Worm (Caenorhabditis elegans) whole organism, L1 larva: ENCODE results near the gene decr-1.3.

ENCODE experiments used
- C16A3.4 ChIP-seq: fragments of 150-350 bp; optimal IDR thresholded peaks from 2 replicates; lab custom pipeline; 2014; ENCODE audit warnings: missing biosample characterization, missing genetic modification characterization
- C34B4.2 ChIP-seq: sonication (generic microtip); optimal IDR thresholded peaks from 2 replicates; lab custom pipeline; 2017; ENCODE audit warnings: mild to moderate bottlenecking, missing genetic modification characterization, missing compliant biosample characterization
- F16B12.6 ChIP-seq: fragments of 150-350 bp; optimal IDR thresholded peaks from 2 replicates; lab custom pipeline; 2014; ENCODE audit warnings: missing biosample characterization, missing genetic modification characterization
- Y116A8C.19 ChIP-seq: sonication (generic microtip); optimal IDR thresholded peaks from 2 replicates; lab custom pipeline; 2016; ENCODE audit warnings: missing compliant biosample characterization, missing genetic modification characterization, borderline replicate concordance
- aly-2 ChIP-seq: fragments of 150-350 bp; optimal IDR thresholded peaks from 2 replicates; lab custom pipeline; 2014; ENCODE audit warnings: missing biosample characterization, missing genetic modification characterization
- ama-1 ChIP-seq: fragments of 150-350 bp; optimal IDR thresholded peaks from 2 replicates; lab custom pipeline; 2014
- ceh-82 ChIP-seq, 3 experiments: fragments of 150-350 bp in 1 of 3; sonication (generic microtip) in 2 of 3; optimal IDR thresholded peaks; 2 replicates each; lab custom pipeline; 2014 to 2017; ENCODE audit warnings: missing biosample characterization in 3 of 3, missing genetic modification characterization in 3 of 3
- ceh-88 ChIP-seq: fragments of 200-800 bp; sonication (Bioruptor generic); IDR thresholded peaks from 2 replicates; pipeline ENCODE4 v1.3.6; 2022; ENCODE audit warnings: missing genetic modification characterization, missing compliant biosample characterization
- ces-1 ChIP-seq: fragments of 150-350 bp; optimal IDR thresholded peaks from 2 replicates; lab custom pipeline; 2014; ENCODE audit warnings: missing biosample characterization, missing genetic modification reagents, missing genetic modification characterization
- efl-1 ChIP-seq, 4 experiments: fragments of 150-350 bp; optimal IDR thresholded peaks in 3 of 4; peaks in 1 of 4; 1 replicate in 1 of 4; 2 replicates in 3 of 4; lab custom pipeline; 2014; ENCODE audit warnings: missing biosample characterization in 2 of 4, missing genetic modification characterization in 2 of 4, missing genetic modification reagents in 2 of 4
- egl-13 ChIP-seq: sonication (generic microtip); optimal IDR thresholded peaks from 2 replicates; lab custom pipeline; 2016; ENCODE audit warnings: missing genotype, missing genetic modification reagents, missing genetic modification characterization, missing compliant biosample characterization
- egl-27 ChIP-seq, 2 experiments: fragments of 150-350 bp in 1 of 2; sonication (generic microtip); optimal IDR thresholded peaks; 3 replicates each; lab custom pipeline; 2017 to 2018; ENCODE audit warnings: missing biosample characterization in 2 of 2, missing genetic modification characterization in 2 of 2, missing genetic modification reagents in 2 of 2
- fkh-4 ChIP-seq: sonication (generic microtip); optimal IDR thresholded peaks from 2 replicates; lab custom pipeline; 2016; ENCODE audit warnings: missing compliant biosample characterization, missing genetic modification characterization, borderline replicate concordance
- fos-1 ChIP-seq: fragments of 150-350 bp; optimal IDR thresholded peaks from 2 replicates; lab custom pipeline; 2014; ENCODE audit warnings: missing biosample characterization, missing genetic modification characterization
- hlh-4 ChIP-seq: sonication (generic microtip); optimal IDR thresholded peaks from 2 replicates; lab custom pipeline; 2016; ENCODE audit warnings: mild to moderate bottlenecking, missing genetic modification characterization, missing compliant biosample characterization
- irx-1 ChIP-seq: sonication (generic microtip); optimal IDR thresholded peaks from 2 replicates; lab custom pipeline; 2016; ENCODE audit warnings: missing genetic modification characterization, missing compliant biosample characterization
- jun-1 ChIP-seq: fragments of 150-350 bp; optimal IDR thresholded peaks from 2 replicates; lab custom pipeline; 2014; ENCODE audit warnings: missing biosample characterization, missing genetic modification reagents, missing genetic modification characterization
- lin-13 ChIP-seq: fragments of 150-350 bp; optimal IDR thresholded peaks from 2 replicates; lab custom pipeline; 2014; ENCODE audit warnings: missing biosample characterization, missing genetic modification reagents, missing genetic modification characterization
- lin-15B ChIP-seq: fragments of 150-350 bp; sonication (generic microtip); optimal IDR thresholded peaks from 3 replicates; lab custom pipeline; 2014; ENCODE audit warnings: missing biosample characterization, missing genetic modification characterization
- lir-3 ChIP-seq: sonication (generic microtip); optimal IDR thresholded peaks from 2 replicates; lab custom pipeline; 2016; ENCODE audit warnings: mild to moderate bottlenecking, missing genetic modification characterization, moderate library complexity, missing compliant biosample characterization; ENCODE audit not compliant: poor library complexity
- lsy-2 ChIP-seq, 2 experiments: fragments of 150-350 bp; optimal IDR thresholded peaks; 2 replicates each; lab custom pipeline; 2014; ENCODE audit warnings: missing biosample characterization in 2 of 2, missing genetic modification characterization in 2 of 2
- mab-9 ChIP-seq: fragments of 200-800 bp; sonication (Bioruptor generic); IDR thresholded peaks from 2 replicates; pipeline ENCODE4 v1.3.6; 2022; ENCODE audit warnings: missing genetic modification reagents, missing genetic modification characterization, missing compliant biosample characterization
- mdl-1 ChIP-seq, 2 experiments: fragments of 150-350 bp; optimal IDR thresholded peaks; 2 replicates each; lab custom pipeline; 2014 to 2017; ENCODE audit warnings: missing biosample characterization in 2 of 2, missing genetic modification characterization in 2 of 2, inconsistent platforms in 1 of 2
- mef-2 ChIP-seq: fragments of 150-350 bp; optimal IDR thresholded peaks from 2 replicates; lab custom pipeline; 2014; ENCODE audit warnings: missing biosample characterization, missing genetic modification characterization
- nhr-19 ChIP-seq: fragments of 200-800 bp; sonication (Bioruptor generic); conservative IDR thresholded peaks from 2 replicates; pipeline ENCODE4 v1.3.6; 2022; ENCODE audit warnings: missing genetic modification characterization, missing compliant biosample characterization
- nhr-237 ChIP-seq: fragments of 150-350 bp; optimal IDR thresholded peaks from 2 replicates; lab custom pipeline; 2014; ENCODE audit warnings: missing biosample characterization, missing genetic modification characterization
- nhr-28 ChIP-seq: fragments of 150-350 bp; optimal IDR thresholded peaks from 2 replicates; lab custom pipeline; 2014; ENCODE audit warnings: missing biosample characterization, missing genetic modification characterization
- nhr-76 ChIP-seq: sonication (generic microtip); optimal IDR thresholded peaks from 2 replicates; lab custom pipeline; 2017; ENCODE audit warnings: missing biosample characterization, missing genetic modification characterization
- nhr-77 ChIP-seq: fragments of 150-350 bp; optimal IDR thresholded peaks from 2 replicates; lab custom pipeline; 2014; ENCODE audit warnings: missing biosample characterization, missing genetic modification characterization
- nhr-84 ChIP-seq: sonication (generic microtip); optimal IDR thresholded peaks from 2 replicates; lab custom pipeline; 2017; ENCODE audit warnings: missing biosample characterization, missing genetic modification characterization
- nhr-85 ChIP-seq: sonication (generic microtip); peaks from one replicate; lab custom pipeline; 2016; ENCODE audit warnings: missing genetic modification characterization, inconsistent platforms, missing compliant biosample characterization
- nhr-90 ChIP-seq: sonication (generic microtip); optimal IDR thresholded peaks from 2 replicates; lab custom pipeline; 2016; ENCODE audit warnings: mild to moderate bottlenecking, missing genetic modification characterization, missing compliant biosample characterization; ENCODE audit not compliant: poor library complexity
- pax-3 ChIP-seq: fragments of 200-800 bp; sonication (Bioruptor generic); optimal IDR thresholded peaks from 2 replicates; lab custom pipeline; 2018; ENCODE audit warnings: mild to moderate bottlenecking, missing genetic modification characterization, moderate library complexity, missing compliant biosample characterization
- rnt-1 ChIP-seq: sonication (generic microtip); optimal IDR thresholded peaks from 2 replicates; lab custom pipeline; 2016; ENCODE audit warnings: mild to moderate bottlenecking, missing genetic modification characterization, moderate library complexity, missing compliant biosample characterization
- skn-1 ChIP-seq: fragments of 150-350 bp; optimal IDR thresholded peaks from 2 replicates; lab custom pipeline; 2014; ENCODE audit warnings: missing biosample characterization, missing genetic modification characterization
- snpc-4 ChIP-seq: fragments of 150-350 bp; optimal IDR thresholded peaks from 2 replicates; lab custom pipeline; 2014; ENCODE audit warnings: missing biosample characterization, missing genetic modification characterization
- snu-23 ChIP-seq: sonication (generic microtip); optimal IDR thresholded peaks from 2 replicates; lab custom pipeline; 2016; ENCODE audit warnings: missing genetic modification characterization, missing compliant biosample characterization
- sox-4 ChIP-seq: sonication (generic microtip); optimal IDR thresholded peaks from 2 replicates; lab custom pipeline; 2016; ENCODE audit warnings: missing genetic modification characterization, missing compliant biosample characterization
- sptf-1 ChIP-seq: fragments of 150-350 bp; optimal IDR thresholded peaks from 2 replicates; lab custom pipeline; 2014; ENCODE audit warnings: missing biosample characterization, missing genetic modification characterization
- sup-37 ChIP-seq: fragments of 200-800 bp; sonication (Bioruptor generic); optimal IDR thresholded peaks from 2 replicates; lab custom pipeline; 2018; ENCODE audit warnings: mild to moderate bottlenecking, missing genetic modification characterization, missing compliant biosample characterization
- tbx-2 ChIP-seq: sonication (generic microtip); optimal IDR thresholded peaks from 2 replicates; lab custom pipeline; 2016; ENCODE audit warnings: missing genetic modification characterization, missing compliant biosample characterization
- unc-130 ChIP-seq: fragments of 150-350 bp; optimal IDR thresholded peaks from 2 replicates; lab custom pipeline; 2017; ENCODE audit warnings: missing biosample characterization, missing genetic modification characterization, inconsistent platforms
- unc-30 ChIP-seq: sonication (generic microtip); optimal IDR thresholded peaks from 2 replicates; lab custom pipeline; 2017; ENCODE audit warnings: missing biosample characterization, missing genetic modification characterization
- unc-62 ChIP-seq: fragments of 150-350 bp; optimal IDR thresholded peaks from 2 replicates; lab custom pipeline; 2014; ENCODE audit warnings: missing biosample characterization, missing genetic modification reagents, missing genetic modification characterization
- unc-86 ChIP-seq: sonication (generic microtip); optimal IDR thresholded peaks from 2 replicates; lab custom pipeline; 2016; ENCODE audit warnings: missing genetic modification characterization, missing compliant biosample characterization
- ztf-4 ChIP-seq: fragments of 150-350 bp; optimal IDR thresholded peaks from 2 replicates; lab custom pipeline; 2014; ENCODE audit warnings: missing biosample characterization, missing genetic modification characterization

The decr-1.3 gene

DNA sequence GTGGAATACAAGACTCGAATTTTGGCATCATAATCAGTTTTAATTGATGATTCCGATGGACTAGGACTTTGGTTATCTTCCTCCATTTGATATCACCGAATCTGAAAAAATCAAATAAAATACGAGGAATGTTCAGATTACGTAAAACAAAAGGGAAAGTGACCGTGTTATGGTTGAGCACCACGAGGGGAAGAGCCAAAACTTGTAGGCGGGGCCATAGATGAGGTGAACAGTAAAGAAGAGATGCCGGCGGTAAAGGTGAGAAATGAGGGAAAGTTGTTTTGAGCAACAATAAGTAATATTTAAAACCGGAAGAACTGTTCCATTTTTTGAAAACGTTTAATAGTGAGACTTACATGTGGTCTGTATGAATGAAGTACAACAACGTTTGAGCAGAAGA is 23.4 kb downstream of the decr-1.3 start, which contains the start of gene F10B5.3:
Gene F10B5.3 (minus strand): TSS at position 101 of the 400 bp plus-strand sequence.
- no peak for TF ChIP-seq egl-27 (tag; optimal IDR thresholded peaks at IDR 0.05; lab: Kevin White, UChicago)
- TF ChIP-seq ces-1 (GFP tag; lab: Kevin White, UChicago), result no peak
- no peak for TF ChIP-seq unc-86 (tag; lab: Kevin White, UChicago)
- no peak for TF ChIP-seq lin-15B (tag; lab: Kevin White, UChicago)
- TF ChIP-seq skn-1 (tag; lab: Kevin White, UChicago), result no peak
- TF ChIP-seq C34B4.2 (tag; lab: Kevin White, UChicago), result no peak
- TF ChIP-seq irx-1 (tag; lab: Kevin White, UChicago), result no peak
- no peak for TF ChIP-seq snpc-4 (tag; lab: Kevin White, UChicago)
- TF ChIP-seq pax-3 (tag; lab: Kevin White, UChicago), result no peak
- TF ChIP-seq mef-2 (tag; lab: Kevin White, UChicago), result no peak
- TF ChIP-seq lin-13 (GFP tag; lab: Kevin White, UChicago), result no peak
- TF ChIP-seq nhr-90 (tag; lab: Kevin White, UChicago), result no peak
- TF ChIP-seq nhr-237 (tag; lab: Kevin White, UChicago), result no peak
- no peak for TF ChIP-seq nhr-28
- TF ChIP-seq ceh-88 (GFP tag; lab: Robert Waterston, UW), result no peak
- no peak for TF ChIP-seq Y116A8C.19 (tag; lab: Kevin White, UChicago)
- TF ChIP-seq jun-1 (tag; lab: Kevin White, UChicago), result no peak
- no peak for TF ChIP-seq nhr-84 (tag; lab: Kevin White, UChicago)
- TF ChIP-seq nhr-77, result no peak
- no peak for TF ChIP-seq nhr-19

DNA sequence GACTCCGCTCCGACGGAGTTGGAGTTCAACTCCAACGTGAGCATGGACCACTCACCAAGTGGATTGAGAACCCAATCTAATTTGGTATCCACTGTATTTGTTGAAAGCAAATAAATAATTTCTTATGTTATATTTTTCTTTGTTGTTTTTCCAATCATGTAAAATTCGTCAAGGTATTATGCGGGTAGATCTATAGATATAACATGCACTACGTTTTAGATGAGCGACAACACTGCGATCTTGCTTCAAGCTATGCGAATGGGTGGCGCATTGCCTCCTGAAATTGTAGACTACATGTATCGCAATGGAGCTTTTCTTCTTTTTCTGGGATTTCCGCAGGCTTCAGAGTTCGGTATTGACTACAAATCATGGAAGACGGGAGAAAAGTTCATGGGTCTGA is 28.8 kb downstream of the decr-1.3 start, which contains the start of gene F10B5.2:
Gene F10B5.2 (plus strand): TSS at position 220 of the 400 bp plus-strand sequence.
- no peak for TF ChIP-seq efl-1 (optimal IDR thresholded peaks at IDR 0.05; lab: Kevin White, UChicago)
- peak in 1 of 2 experiments; percentile 75 for TF ChIP-seq efl-1 (GFP tag; optimal IDR thresholded peaks at IDR 0.05 in 1 of 2; lab: Kevin White, UChicago)
- TF ChIP-seq lsy-2 (tag; optimal IDR thresholded peaks at IDR 0.05; lab: Kevin White, UChicago), result peak in 1 of 2 experiments; percentile 43
- TF ChIP-seq lir-3, result no peak
- TF ChIP-seq sup-37, result no peak
- no peak for TF ChIP-seq hlh-4 (tag; lab: Kevin White, UChicago)
- no peak for TF ChIP-seq ceh-82 (tag; optimal IDR thresholded peaks at IDR 0.05; lab: Kevin White, UChicago)

DNA sequence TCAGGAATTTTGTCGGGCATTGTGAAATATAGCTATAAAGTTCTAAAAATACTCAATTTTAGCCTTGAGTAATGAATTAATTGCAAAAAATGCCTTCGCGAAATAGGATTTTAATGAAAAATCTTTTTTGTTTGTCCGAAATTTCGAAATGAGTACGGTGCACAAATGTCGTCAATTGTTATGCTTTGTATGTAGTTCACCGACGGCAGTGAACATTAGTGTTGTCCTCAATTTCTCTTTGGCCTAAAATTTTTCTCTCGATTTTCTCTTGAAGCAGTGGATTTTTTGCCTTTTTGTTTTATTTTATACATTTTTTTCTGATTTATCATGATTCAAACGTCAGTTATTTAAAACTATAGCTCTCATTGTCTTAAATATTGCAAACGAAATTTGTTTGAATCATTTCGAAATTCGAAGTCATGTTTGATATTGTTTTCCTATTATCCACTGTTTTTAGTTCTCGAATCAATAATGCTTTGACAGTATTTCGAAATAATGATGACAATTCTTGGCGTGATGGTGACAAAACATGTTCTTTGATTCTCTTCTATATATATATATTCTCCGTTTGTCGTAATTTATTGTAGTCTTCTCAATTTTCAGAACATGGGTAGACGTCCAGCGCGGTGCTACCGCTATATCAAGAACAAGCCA is 29.9 kb downstream of the decr-1.3 start, which contains the start of the genes ints-11 and rpl-10:
Gene ints-11 (minus strand): TSS at position 201 of the 654 bp plus-strand sequence.
Gene rpl-10 (plus strand): TSS at position 604 of the 654 bp plus-strand sequence.
- TF ChIP-seq sup-37 (no peak), nhr-90 (tag; lab: Kevin White, UChicago) (no peak), nhr-85 (peak; percentile 72), sptf-1 (no peak), lir-3 (no peak), F16B12.6 (tag; lab: Kevin White, UChicago) (peak; percentile 83), nhr-19 (0 out of 2 replicates have a peak, but pooled peaks have one; percentile 23), skn-1 (tag; lab: Kevin White, UChicago) (peak; percentile 56), nhr-76 (tag; lab: Kevin White, UChicago) (no peak), sox-4 (tag; lab: Kevin White, UChicago) (no peak), snu-23 (peak; percentile 73), mdl-1 (tag; optimal IDR thresholded peaks at IDR 0.05; lab: Kevin White, UChicago) (peak in 1 of 2 experiments; percentile 29), nhr-28 (no peak), lin-15B (tag; lab: Kevin White, UChicago) (peak; percentile 43), mab-9 (no peak), efl-1 (optimal IDR thresholded peaks at IDR 0.05; lab: Kevin White, UChicago) (peak; percentile 67 to 74), efl-1 (GFP tag; optimal IDR thresholded peaks at IDR 0.05 in 1 of 2; lab: Kevin White, UChicago) (peak; percentile 70 to 90), egl-13 (tag; lab: Kevin White, UChicago) (no peak), C16A3.4 (peak; percentile 59), unc-62 (GFP tag; lab: Kevin White, UChicago) (no peak), Y116A8C.19 (tag; lab: Kevin White, UChicago) (no peak), egl-27 (tag; optimal IDR thresholded peaks at IDR 0.05; lab: Kevin White, UChicago) (no peak), ztf-4 (tag; lab: Kevin White, UChicago) (no peak), ces-1 (GFP tag; lab: Kevin White, UChicago) (no peak), unc-130 (peak; percentile 58), aly-2 (no peak), ama-1 (no peak), fos-1 (tag; lab: Kevin White, UChicago) (no peak), tbx-2 (tag; lab: Kevin White, UChicago) (peak; percentile 19), rnt-1 (tag; lab: Kevin White, UChicago) (peak; percentile 44), fkh-4 (tag; lab: Kevin White, UChicago) (no peak), jun-1 (tag; lab: Kevin White, UChicago) (no peak), lin-13 (GFP tag; lab: Kevin White, UChicago) (peak; percentile 12), unc-30 (tag; lab: Kevin White, UChicago) (no peak), ceh-82 (tag; optimal IDR thresholded peaks at IDR 0.05; lab: Kevin White, UChicago) (peak in 2 of 3 experiments; percentile 28 to 63)
